Worm (Caenorhabditis elegans) whole organism, L2 larva: ENCODE measurements around the gene F29G6.1.

Source experiments
- C34F6.9 ChIP-seq: fragments of 150-350 bp; optimal IDR thresholded peaks from 2 replicates; lab custom pipeline; 2014; ENCODE audit warnings: missing biosample characterization, missing genetic modification characterization
- Y55F3AM.14 ChIP-seq: fragments of 200-800 bp; sonication (Bioruptor generic); optimal IDR thresholded peaks from 2 replicates; lab custom pipeline; 2018; ENCODE audit warnings: mild to moderate bottlenecking, missing genetic modification characterization, missing compliant biosample characterization
- ZK546.5 ChIP-seq: sonication (generic microtip); optimal IDR thresholded peaks from 2 replicates; lab custom pipeline; 2017; ENCODE audit warnings: missing biosample characterization, missing genetic modification characterization
- alr-1 ChIP-seq: fragments of 150-350 bp; optimal IDR thresholded peaks from 2 replicates; lab custom pipeline; 2014; ENCODE audit warnings: missing biosample characterization, missing genetic modification characterization
- aly-2 ChIP-seq: fragments of 150-350 bp; optimal IDR thresholded peaks from 2 replicates; lab custom pipeline; 2014; ENCODE audit warnings: missing biosample characterization, missing genetic modification characterization
- blmp-1 ChIP-seq: sonication (generic microtip); optimal IDR thresholded peaks from 2 replicates; lab custom pipeline; 2017; ENCODE audit warnings: missing genetic modification characterization, mild to moderate bottlenecking, missing compliant biosample characterization, antibody characterized with exemption, moderate library complexity; ENCODE audit not compliant: insufficient read depth
- ceh-16 ChIP-seq: fragments of 150-350 bp; optimal IDR thresholded peaks from 2 replicates; lab custom pipeline; 2014; ENCODE audit warnings: missing biosample characterization, missing genetic modification characterization
- ceh-82 ChIP-seq: fragments of 150-350 bp; optimal IDR thresholded peaks from 2 replicates; lab custom pipeline; 2014; ENCODE audit warnings: missing biosample characterization, missing genetic modification characterization
- crh-2 ChIP-seq: sonication (generic microtip); optimal IDR thresholded peaks from 2 replicates; lab custom pipeline; 2017; ENCODE audit warnings: missing biosample characterization, missing genetic modification characterization
- egl-27 ChIP-seq: sonication (generic microtip); optimal IDR thresholded peaks from 3 replicates; lab custom pipeline; 2017; ENCODE audit warnings: missing biosample characterization, missing genetic modification reagents, missing genetic modification characterization
- elt-1 ChIP-seq: fragments of 150-350 bp; optimal IDR thresholded peaks from 2 replicates; lab custom pipeline; 2014; ENCODE audit warnings: missing biosample characterization, missing genetic modification characterization
- fos-1 ChIP-seq: fragments of 150-350 bp; optimal IDR thresholded peaks from 2 replicates; lab custom pipeline; 2014; ENCODE audit warnings: missing biosample characterization, missing genetic modification characterization
- lin-11 ChIP-seq: fragments of 150-350 bp; sonication (generic microtip); optimal IDR thresholded peaks from 2 replicates; lab custom pipeline; 2014; ENCODE audit warnings: missing biosample characterization, missing genetic modification characterization, inconsistent platforms, mixed read lengths
- lin-39 ChIP-seq: fragments of 150-350 bp; optimal IDR thresholded peaks from 2 replicates; lab custom pipeline; 2014; ENCODE audit warnings: missing biosample characterization, missing genetic modification reagents, missing genetic modification characterization
- lsy-2 ChIP-seq, 2 experiments: fragments of 150-350 bp in 1 of 2; sonication (generic microtip) in 1 of 2; optimal IDR thresholded peaks; 2 replicates each; lab custom pipeline; 2014 to 2017; ENCODE audit warnings: missing biosample characterization in 2 of 2, missing genetic modification characterization in 2 of 2
- mab-5 ChIP-seq: fragments of 150-350 bp; optimal IDR thresholded peaks from 2 replicates; lab custom pipeline; 2014; ENCODE audit warnings: missing biosample characterization, missing genetic modification characterization
- mbf-1 ChIP-seq: sonication (generic microtip); optimal IDR thresholded peaks from 2 replicates; lab custom pipeline; 2017; ENCODE audit warnings: missing biosample characterization, missing genetic modification characterization
- mdl-1 ChIP-seq, 2 experiments: fragments of 150-350 bp in 1 of 2; sonication (generic microtip) in 1 of 2; optimal IDR thresholded peaks; 2 replicates each; lab custom pipeline; 2017; ENCODE audit warnings: missing biosample characterization in 2 of 2, missing genetic modification characterization in 2 of 2
- nhr-11 ChIP-seq: fragments of 150-350 bp; optimal IDR thresholded peaks from 2 replicates; lab custom pipeline; 2014; ENCODE audit warnings: missing biosample characterization, missing genetic modification characterization
- nhr-12 ChIP-seq: fragments of 150-350 bp; optimal IDR thresholded peaks from 2 replicates; lab custom pipeline; 2014; ENCODE audit warnings: missing biosample characterization, missing genetic modification characterization
- nhr-129 ChIP-seq: fragments of 150-350 bp; optimal IDR thresholded peaks from 2 replicates; lab custom pipeline; 2014; ENCODE audit warnings: missing biosample characterization, missing genetic modification characterization
- nhr-21 ChIP-seq: fragments of 150-350 bp; optimal IDR thresholded peaks from 2 replicates; lab custom pipeline; 2014; ENCODE audit warnings: missing biosample characterization, missing genetic modification characterization
- nhr-23 ChIP-seq: fragments of 150-350 bp; optimal IDR thresholded peaks from 2 replicates; lab custom pipeline; 2014; ENCODE audit warnings: missing biosample characterization, missing genetic modification reagents, missing genetic modification characterization
- nhr-237 ChIP-seq: fragments of 150-350 bp; optimal IDR thresholded peaks from 2 replicates; lab custom pipeline; 2014; ENCODE audit warnings: missing biosample characterization, missing genetic modification characterization
- nhr-25 ChIP-seq: fragments of 150-350 bp; sonication (generic microtip); optimal IDR thresholded peaks from 3 replicates; lab custom pipeline; 2014; ENCODE audit warnings: missing biosample characterization, missing genetic modification characterization
- nhr-6 ChIP-seq: fragments of 150-350 bp; optimal IDR thresholded peaks from 2 replicates; lab custom pipeline; 2014; ENCODE audit warnings: missing biosample characterization, missing genetic modification characterization
- nhr-77 ChIP-seq: fragments of 150-350 bp; optimal IDR thresholded peaks from 2 replicates; lab custom pipeline; 2014; ENCODE audit warnings: missing biosample characterization, missing genetic modification characterization
- sem-4 ChIP-seq: fragments of 150-350 bp; optimal IDR thresholded peaks from 2 replicates; lab custom pipeline; 2014; ENCODE audit warnings: missing biosample characterization, missing genetic modification reagents, missing genetic modification characterization
- snpc-4 ChIP-seq: fragments of 150-350 bp; optimal IDR thresholded peaks from 2 replicates; lab custom pipeline; 2014; ENCODE audit warnings: missing biosample characterization, missing genetic modification characterization
- unc-39 ChIP-seq: fragments of 150-350 bp; optimal IDR thresholded peaks from 2 replicates; lab custom pipeline; 2014; ENCODE audit warnings: missing biosample characterization, missing genetic modification characterization
- unc-55 ChIP-seq: fragments of 150-350 bp; sonication (generic microtip); optimal IDR thresholded peaks from 3 replicates; lab custom pipeline; 2014; ENCODE audit warnings: missing biosample characterization, missing genetic modification reagents, missing genetic modification characterization
- ztf-1 ChIP-seq: fragments of 200-800 bp; sonication (Bioruptor generic); conservative IDR thresholded peaks from 2 replicates; pipeline ENCODE4 v1.3.6; 2022; ENCODE audit warnings: missing genetic modification characterization, missing compliant biosample characterization
- ztf-11 ChIP-seq: sonication (generic microtip); optimal IDR thresholded peaks from 2 replicates; lab custom pipeline; 2017; ENCODE audit warnings: missing biosample characterization, missing genetic modification characterization
- ztf-4 ChIP-seq: fragments of 150-350 bp; optimal IDR thresholded peaks from 2 replicates; lab custom pipeline; 2014; ENCODE audit warnings: missing biosample characterization, missing genetic modification characterization

The F29G6.1 gene

DNA sequence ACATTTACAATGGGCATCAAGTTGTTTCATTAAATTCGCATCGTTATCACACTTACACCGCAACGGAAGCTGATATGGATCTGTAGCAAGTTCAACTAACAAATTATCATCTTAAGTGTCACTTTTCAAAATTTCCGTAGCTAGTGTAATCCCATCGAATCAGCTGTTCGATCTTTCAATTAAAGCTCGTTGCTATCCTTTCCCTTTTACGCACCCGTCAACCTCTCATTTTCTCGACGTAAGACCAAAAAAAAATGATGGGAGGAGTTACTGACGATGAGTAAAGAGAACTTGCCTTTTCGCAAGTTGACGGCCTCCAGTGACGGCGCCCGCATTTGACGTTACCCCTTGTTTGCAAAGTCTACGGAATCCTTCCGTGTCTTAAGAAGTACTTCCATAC is at the start of gene F29G6.1:
Gene F29G6.1, plus strand, starts transcription at position 301 of the 400 bp plus-strand sequence.
- no peak for TF ChIP-seq ZK546.5 (tag; lab: Kevin White, UChicago)
- no peak for TF ChIP-seq nhr-237 (tag; lab: Kevin White, UChicago)
- no peak for TF ChIP-seq fos-1 (tag; lab: Kevin White, UChicago)
- no peak for TF ChIP-seq nhr-77 (tag; lab: Kevin White, UChicago)
- no peak for TF ChIP-seq blmp-1 (tag; lab: Kevin White, UChicago)
- TF ChIP-seq egl-27 (tag; lab: Kevin White, UChicago) = no peak
- TF ChIP-seq elt-1 (tag; lab: Kevin White, UChicago) = no peak
- no peak for TF ChIP-seq ceh-16 (tag; lab: Kevin White, UChicago)
- no peak for TF ChIP-seq mbf-1 (tag; lab: Kevin White, UChicago)
- TF ChIP-seq aly-2 (tag; lab: Kevin White, UChicago) = no peak

DNA sequence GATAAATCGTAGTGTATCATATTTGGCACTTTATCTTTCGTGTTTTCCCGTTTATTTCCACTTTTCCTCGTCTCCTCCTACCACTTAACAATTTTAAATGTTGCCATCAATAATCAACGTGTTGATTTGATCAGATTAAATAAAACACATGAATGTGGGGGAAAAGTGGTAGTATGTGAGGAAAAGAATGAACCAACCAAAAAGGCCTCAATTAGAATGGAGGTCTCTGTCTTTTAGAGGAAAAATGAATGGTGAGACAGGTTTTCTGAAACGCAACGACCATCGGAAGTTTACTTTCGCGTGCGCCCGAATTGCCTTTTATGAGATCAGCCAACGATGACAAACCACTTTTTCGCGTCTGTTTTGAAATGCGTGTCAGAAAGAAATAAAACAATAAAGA is 49.8 kb upstream of the F29G6.1 start:
- no peak for TF ChIP-seq lin-11 (tag; lab: Kevin White, UChicago)
- no peak for TF ChIP-seq nhr-12 (tag; lab: Kevin White, UChicago)
- TF ChIP-seq ceh-82 (tag; lab: Kevin White, UChicago) = no peak
- no peak for TF ChIP-seq Y55F3AM.14 (GFP tag; lab: Kevin White, UChicago)
- no peak for TF ChIP-seq lsy-2 (tag; optimal IDR thresholded peaks at IDR 0.05; lab: Kevin White, UChicago)
- TF ChIP-seq snpc-4 (tag; lab: Kevin White, UChicago) = no peak
- TF ChIP-seq mbf-1 (tag; lab: Kevin White, UChicago) = no peak
- no peak for TF ChIP-seq unc-39 (tag; lab: Kevin White, UChicago)
- TF ChIP-seq nhr-25 (tag; lab: Kevin White, UChicago) = peak; percentile 56
- TF ChIP-seq ceh-16 (tag; lab: Kevin White, UChicago) = no peak
- TF ChIP-seq sem-4 (tag; lab: Kevin White, UChicago) = peak; percentile 10
- TF ChIP-seq fos-1 (tag; lab: Kevin White, UChicago) = no peak
- TF ChIP-seq nhr-129 = no peak
- no peak for TF ChIP-seq lin-39

DNA sequence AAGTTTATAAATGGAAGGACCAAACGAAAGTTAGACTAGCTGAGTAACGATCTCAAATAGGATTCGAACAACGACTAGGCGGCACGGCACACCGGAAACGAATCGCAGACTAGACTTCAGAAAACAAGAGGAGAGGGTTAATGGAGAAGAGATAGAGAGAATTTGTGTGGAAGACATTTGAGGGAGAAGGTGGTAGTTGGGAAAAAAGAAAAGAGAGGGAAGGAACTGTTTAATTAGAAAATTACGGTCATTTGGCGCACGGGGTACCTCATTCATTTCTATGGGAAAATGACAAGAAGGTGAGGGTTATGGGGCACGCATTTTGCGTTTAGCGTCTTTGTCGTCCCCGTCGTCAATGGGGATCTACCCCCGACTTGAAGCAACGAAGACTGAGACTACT is 47.8 kb upstream of the F29G6.1 start, which contains the start of gene F48C5.2:
Gene F48C5.2, minus strand, starts transcription at position 101 of the 400 bp plus-strand sequence.
- peak; percentile 13 for TF ChIP-seq nhr-25 (tag; lab: Kevin White, UChicago)
- TF ChIP-seq nhr-21 = no peak

DNA sequence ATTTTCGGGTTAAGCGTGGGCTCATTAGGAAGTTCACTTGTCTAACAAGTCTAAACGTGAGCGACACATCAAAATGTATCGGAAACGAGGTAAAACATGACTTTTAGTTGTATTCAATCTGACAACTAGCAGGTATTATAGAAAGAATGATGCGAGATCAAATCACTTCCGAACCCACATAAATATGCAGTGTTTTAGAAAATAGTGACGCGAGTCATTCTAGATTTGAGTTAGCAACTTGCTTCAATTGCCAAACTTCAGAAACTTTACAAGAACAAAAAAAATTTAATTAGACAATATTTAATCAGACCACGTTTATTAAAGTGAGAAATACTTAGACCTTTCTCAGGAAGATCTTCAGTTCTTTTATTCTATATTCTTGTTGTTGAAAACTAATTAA is 45.4 kb upstream of the F29G6.1 start:
- TF ChIP-seq nhr-6 = no peak
- no peak for TF ChIP-seq alr-1 (tag; lab: Kevin White, UChicago)
- no peak for TF ChIP-seq sem-4 (tag; lab: Kevin White, UChicago)
- TF ChIP-seq nhr-129 = no peak
- no peak for TF ChIP-seq lin-11 (tag; lab: Kevin White, UChicago)
- TF ChIP-seq snpc-4 (tag; lab: Kevin White, UChicago) = no peak
- TF ChIP-seq nhr-23 (tag; lab: Kevin White, UChicago) = no peak
- no peak for TF ChIP-seq aly-2 (tag; lab: Kevin White, UChicago)
- no peak for TF ChIP-seq unc-55
- no peak for TF ChIP-seq C34F6.9
- TF ChIP-seq ceh-16 (tag; lab: Kevin White, UChicago) = no peak
- TF ChIP-seq nhr-11 (tag; lab: Kevin White, UChicago) = no peak
- no peak for TF ChIP-seq ztf-1 (GFP tag; lab: Robert Waterston, UW)
- TF ChIP-seq mbf-1 (tag; lab: Kevin White, UChicago) = no peak
- TF ChIP-seq ztf-11 (tag; lab: Kevin White, UChicago) = no peak
- TF ChIP-seq mab-5 (tag; lab: Kevin White, UChicago) = no peak
- no peak for TF ChIP-seq crh-2 (tag; lab: Kevin White, UChicago)
- TF ChIP-seq elt-1 (tag; lab: Kevin White, UChicago) = no peak

DNA sequence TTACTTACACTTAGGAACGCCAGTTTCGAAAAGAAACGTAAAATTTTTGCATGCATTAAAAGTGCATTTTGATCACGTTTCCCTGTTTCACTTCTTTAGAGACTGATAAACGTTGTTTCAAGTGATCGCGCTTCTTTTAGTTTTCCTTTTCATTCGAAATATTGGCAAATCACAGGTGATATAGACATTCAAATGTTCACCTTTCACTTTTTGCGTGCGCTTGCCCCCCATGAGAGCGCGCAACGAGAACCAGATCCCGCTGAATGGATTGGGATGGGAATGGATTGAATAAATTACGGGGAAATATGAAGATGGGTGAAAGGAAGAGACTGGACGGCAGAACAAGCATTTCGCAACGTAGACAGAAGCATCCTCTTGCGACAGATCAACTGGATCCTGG is 40.5 kb upstream of the F29G6.1 start:
- peak in 1 of 2 experiments; percentile 5 for TF ChIP-seq mdl-1 (tag; optimal IDR thresholded peaks at IDR 0.05; lab: Kevin White, UChicago)
- peak; percentile 13 for TF ChIP-seq fos-1 (tag; lab: Kevin White, UChicago)
- TF ChIP-seq ztf-4 (tag; lab: Kevin White, UChicago) = no peak
- TF ChIP-seq blmp-1 (tag; lab: Kevin White, UChicago) = peak; percentile 91
- TF ChIP-seq, all 48 proteins: peak for 3
